Fruit fly (Drosophila melanogaster) whole organism, embryonic: ENCODE results near the gene Cpr67Fa1.
A peak's percentile ranks its signal among the peaks of the same experiment; 100 is the strongest.

Experiments used
- Ada2b ChIP-seq: fragments of 200-800 bp; sonication (Bioruptor generic); IDR thresholded peaks from 2 replicates; pipeline ENCODE4 v1.3.6; 2022; ENCODE audit warnings: missing biosample characterization, missing genetic modification characterization
- Aef1 ChIP-seq: fragments of 200-800 bp; sonication (Bioruptor generic); IDR thresholded peaks from 3 replicates; pipeline ENCODE4 v1.3.6; 2022; ENCODE audit warnings: missing biosample characterization, missing genetic modification characterization
- BtbVII ChIP-seq: fragments of 200-800 bp; sonication (Bioruptor generic); optimal IDR thresholded peaks from 3 replicates; lab custom pipeline; 2017; ENCODE audit warnings: missing biosample characterization, mild to moderate bottlenecking, missing genetic modification characterization
- CG10274 ChIP-seq: fragments of 200-800 bp; sonication (Bioruptor generic); optimal IDR thresholded peaks from 3 replicates; lab custom pipeline; 2017; ENCODE audit warnings: missing biosample characterization, mild to moderate bottlenecking, missing genetic modification characterization
- CG10462 ChIP-seq: fragments of 200-800 bp; sonication (Bioruptor generic); optimal IDR thresholded peaks from 2 replicates; lab custom pipeline; 2016; ENCODE audit warnings: missing biosample characterization, missing genetic modification characterization
- CG11504 ChIP-seq: fragments of 200-800 bp; sonication (Bioruptor generic); optimal IDR thresholded peaks from 3 replicates; lab custom pipeline; 2019; ENCODE audit warnings: missing biosample characterization, mild to moderate bottlenecking, missing genetic modification characterization, moderate library complexity
- CG12236 ChIP-seq: fragments of 200-800 bp; sonication (Bioruptor generic); optimal IDR thresholded peaks from 2 replicates; lab custom pipeline; 2016; ENCODE audit warnings: missing biosample characterization, missing genetic modification characterization
- CG13775 ChIP-seq: fragments of 200-800 bp; sonication (Bioruptor generic); optimal IDR thresholded peaks from 3 replicates; lab custom pipeline; 2017; ENCODE audit warnings: missing biosample characterization, mild to moderate bottlenecking, missing genetic modification characterization
- CG14441 ChIP-seq: fragments of 200-800 bp; sonication (Bioruptor generic); IDR thresholded peaks from 2 replicates; pipeline ENCODE4 v1.3.6; 2022; ENCODE audit warnings: missing biosample characterization, missing genetic modification characterization
- CG15514 ChIP-seq: fragments of 200-800 bp; sonication (Bioruptor generic); optimal IDR thresholded peaks from 3 replicates; lab custom pipeline; 2017; ENCODE audit warnings: missing biosample characterization, missing genetic modification characterization, mild to moderate bottlenecking, moderate library complexity, missing genetic modification reagents
- CG1647 ChIP-seq: fragments of 200-800 bp; sonication (Bioruptor generic); optimal IDR thresholded peaks from 3 replicates; lab custom pipeline; 2016; ENCODE audit warnings: missing biosample characterization, missing genetic modification characterization
- CG17612 ChIP-seq: fragments of 200-800 bp; sonication (Bioruptor generic); IDR thresholded peaks from 2 replicates; pipeline ENCODE4 v1.3.6; 2022; ENCODE audit warnings: missing biosample characterization, missing genetic modification characterization
- CG18764 ChIP-seq: fragments of 200-800 bp; sonication (Bioruptor generic); optimal IDR thresholded peaks from 3 replicates; lab custom pipeline; 2016; ENCODE audit warnings: missing biosample characterization, missing genetic modification characterization
- CG2678 ChIP-seq: fragments of 200-800 bp; sonication (Bioruptor generic); optimal IDR thresholded peaks from 3 replicates; lab custom pipeline; 2019; ENCODE audit warnings: missing biosample characterization, mild to moderate bottlenecking, missing genetic modification characterization, moderate library complexity
- CG2712 ChIP-seq: fragments of 200-800 bp; optimal IDR thresholded peaks from 3 replicates; lab custom pipeline; 2019; ENCODE audit warnings: missing biosample characterization, mild to moderate bottlenecking, missing genetic modification characterization, moderate library complexity
- CG3281 ChIP-seq: fragments of 200-800 bp; sonication (Bioruptor generic); optimal IDR thresholded peaks from 3 replicates; lab custom pipeline; 2017; ENCODE audit warnings: missing biosample characterization, mild to moderate bottlenecking, missing genetic modification characterization
- CG3726 ChIP-seq: fragments of 200-800 bp; sonication (Bioruptor generic); IDR thresholded peaks from 3 replicates; pipeline ENCODE4, ENCODE4 v1.3.6; 2022; ENCODE audit warnings: missing biosample characterization, missing genetic modification characterization
- CG3995 ChIP-seq: fragments of 200-800 bp; sonication (Bioruptor generic); optimal IDR thresholded peaks from 3 replicates; lab custom pipeline; 2016; ENCODE audit warnings: missing biosample characterization, missing genetic modification characterization
- CG6813 ChIP-seq: fragments of 200-800 bp; sonication (Bioruptor generic); optimal IDR thresholded peaks from 2 replicates; lab custom pipeline; 2017; ENCODE audit warnings: missing biosample characterization, missing genetic modification characterization, mild to moderate bottlenecking, moderate library complexity, missing genetic modification reagents
- CG7786 ChIP-seq: fragments of 200-800 bp; sonication (Bioruptor generic); optimal IDR thresholded peaks from 2 replicates; lab custom pipeline; 2016; ENCODE audit warnings: missing biosample characterization, missing genetic modification characterization
- CG7928 ChIP-seq: fragments of 200-800 bp; sonication (Bioruptor generic); optimal IDR thresholded peaks from 2 replicates; lab custom pipeline; 2017; ENCODE audit warnings: missing biosample characterization, mild to moderate bottlenecking, missing genetic modification characterization
- CoRest ChIP-seq: fragments of 200-800 bp; sonication (Bioruptor generic); optimal IDR thresholded peaks from 3 replicates; lab custom pipeline; 2018; ENCODE audit warnings: missing biosample characterization, mild to moderate bottlenecking, missing genetic modification characterization, moderate library complexity
- E2f2 ChIP-seq: fragments of 200-800 bp; sonication (Bioruptor generic); IDR thresholded peaks from 2 replicates; pipeline ENCODE4 v1.3.6; 2022; ENCODE audit warnings: missing biosample characterization, missing genetic modification characterization
- Hr51 ChIP-seq, 2 experiments: fragments of 200-800 bp; sonication (Bioruptor generic); optimal IDR thresholded peaks; 2 replicates in 1 of 2; 3 replicates in 1 of 2; lab custom pipeline; 2016 to 2018; ENCODE audit warnings: missing biosample characterization in 2 of 2, missing genetic modification characterization in 2 of 2, mild to moderate bottlenecking in 1 of 2, moderate library complexity in 1 of 2
- Lim3 ChIP-seq: fragments of 200-800 bp; sonication (Bioruptor generic); IDR thresholded peaks from 2 replicates; pipeline ENCODE4 v1.3.6; 2022; ENCODE audit warnings: missing biosample characterization, missing genetic modification characterization
- Med ChIP-seq: fragments of 200-800 bp; sonication (Bioruptor generic); peaks from one replicate; lab custom pipeline; 2016; ENCODE audit warnings: missing biosample characterization, missing genetic modification characterization, mild to moderate bottlenecking, inconsistent platforms, moderate library complexity
- Mrtf ChIP-seq: fragments of 200-800 bp; sonication (Bioruptor generic); IDR thresholded peaks from 3 replicates; pipeline ENCODE4 v1.3.6; 2022; ENCODE audit warnings: missing biosample characterization, missing genetic modification characterization
- Pdp1 ChIP-seq, 2 experiments: fragments of 200-800 bp; sonication (Bioruptor generic); optimal IDR thresholded peaks; 3 replicates each; lab custom pipeline; 2016; ENCODE audit warnings: missing biosample characterization in 2 of 2, missing genetic modification characterization in 2 of 2, mild to moderate bottlenecking in 1 of 2, moderate library complexity in 1 of 2
- Ravus ChIP-seq: fragments of 200-800 bp; sonication (Bioruptor generic); IDR thresholded peaks from 2 replicates; pipeline ENCODE4 v1.3.6; 2022; ENCODE audit warnings: missing biosample characterization, missing genetic modification characterization
- Sox102F ChIP-seq: fragments of 200-800 bp; sonication (Bioruptor generic); optimal IDR thresholded peaks from 2 replicates; lab custom pipeline; 2018; ENCODE audit warnings: missing biosample characterization, mild to moderate bottlenecking, missing genetic modification characterization, moderate library complexity
- ac ChIP-seq: fragments of 200-800 bp; sonication (Bioruptor generic); optimal IDR thresholded peaks from 3 replicates; lab custom pipeline; 2017; ENCODE audit warnings: missing biosample characterization, mild to moderate bottlenecking, missing genetic modification characterization
- chif ChIP-seq, 2 experiments: fragments of 200-800 bp; sonication (Bioruptor generic); optimal IDR thresholded peaks; 3 replicates each; lab custom pipeline; 2016; ENCODE audit warnings: missing biosample characterization in 2 of 2, missing genetic modification characterization in 2 of 2
- crol ChIP-seq: fragments of 200-800 bp; sonication (Bioruptor generic); IDR thresholded peaks from 2 replicates; pipeline ENCODE4 v1.3.6; 2022; ENCODE audit warnings: missing biosample characterization, missing genetic modification characterization
- ems ChIP-seq: fragments of 200-800 bp; sonication (Bioruptor generic); optimal IDR thresholded peaks from 3 replicates; lab custom pipeline; 2016; ENCODE audit warnings: missing biosample characterization, missing genetic modification characterization
- en ChIP-seq: fragments of 200-800 bp; sonication (Bioruptor generic); optimal IDR thresholded peaks from 2 replicates; lab custom pipeline; 2016; ENCODE audit warnings: missing biosample characterization, missing genetic modification characterization
- exex ChIP-seq: fragments of 200-800 bp; sonication (Bioruptor generic); optimal IDR thresholded peaks from 4 replicates; lab custom pipeline; 2018; ENCODE audit warnings: missing biosample characterization, mild to moderate bottlenecking, missing genetic modification characterization, moderate library complexity
- fd96Cb ChIP-seq: fragments of 200-800 bp; sonication (Bioruptor generic); optimal IDR thresholded peaks from 2 replicates; lab custom pipeline; 2018; ENCODE audit warnings: missing biosample characterization, mild to moderate bottlenecking, missing genetic modification characterization, moderate library complexity
- grn ChIP-seq: fragments of 200-800 bp; sonication (Bioruptor generic); optimal IDR thresholded peaks from 3 replicates; lab custom pipeline; 2017; ENCODE audit warnings: missing biosample characterization, missing genetic modification characterization
- luna ChIP-seq: fragments of 200-800 bp; sonication (Bioruptor generic); optimal IDR thresholded peaks from 2 replicates; lab custom pipeline; 2016; ENCODE audit warnings: missing biosample characterization, missing genetic modification characterization
- otp ChIP-seq: fragments of 200-800 bp; sonication (Bioruptor generic); IDR thresholded peaks from 3 replicates; pipeline ENCODE4, ENCODE4 v1.3.6; 2022; ENCODE audit warnings: missing biosample characterization, missing genetic modification characterization
- pho ChIP-seq: fragments of 200-800 bp; sonication (Bioruptor generic); optimal IDR thresholded peaks from 2 replicates; lab custom pipeline; 2016; ENCODE audit warnings: missing biosample characterization, missing genetic modification characterization
- phol ChIP-seq: fragments of 200-800 bp; sonication (Bioruptor generic); optimal IDR thresholded peaks from 3 replicates; lab custom pipeline; 2018; ENCODE audit warnings: missing biosample characterization, mild to moderate bottlenecking, missing genetic modification characterization, moderate library complexity
- pzg ChIP-seq: fragments of 200-800 bp; sonication (Bioruptor generic); optimal IDR thresholded peaks from 3 replicates; lab custom pipeline; 2018; ENCODE audit warnings: missing biosample characterization, mild to moderate bottlenecking, missing genetic modification characterization, moderate library complexity
- so ChIP-seq: fragments of 200-800 bp; sonication (Bioruptor generic); IDR thresholded peaks from 3 replicates; pipeline ENCODE4 v1.3.6; 2022; ENCODE audit warnings: missing biosample characterization, missing genetic modification characterization
- sug ChIP-seq: fragments of 200-800 bp; optimal IDR thresholded peaks from 2 replicates; lab custom pipeline; 2019; ENCODE audit warnings: missing biosample characterization, mild to moderate bottlenecking, missing genetic modification characterization, moderate library complexity
- tin ChIP-seq: fragments of 200-800 bp; sonication (Bioruptor generic); optimal IDR thresholded peaks from 3 replicates; lab custom pipeline; 2016; ENCODE audit warnings: missing biosample characterization, missing genetic modification characterization
- vfl ChIP-seq: fragments of 200-800 bp; sonication (Bioruptor generic); optimal IDR thresholded peaks from 2 replicates; lab custom pipeline; 2016; ENCODE audit warnings: missing biosample characterization, missing genetic modification characterization
- vvl ChIP-seq: fragments of 200-800 bp; sonication (Bioruptor generic); IDR thresholded peaks from 2 replicates; pipeline ENCODE4 v1.3.6; 2022; ENCODE audit warnings: missing biosample characterization, missing genetic modification characterization
- z ChIP-seq: fragments of 200-800 bp; sonication (Bioruptor generic); IDR thresholded peaks from 3 replicates; pipeline ENCODE4 v1.3.6; 2022; ENCODE audit warnings: missing biosample characterization, missing genetic modification characterization

Cpr67Fa1 gene

dm6 chr3L:10866633-10867379 is 23.0 kb upstream of the Cpr67Fa1 start (continued):
- TF ChIP-seq pho (GFP tag; lab: Kevin White, UChicago): peak; percentile 34
- TF ChIP-seq CG3726: no peak
- peak; percentile 12 for TF ChIP-seq CG3995 (GFP tag; lab: Kevin White, UChicago)
- TF ChIP-seq Mrtf: peak; percentile 38; the same call in 1 of the 3 replicates
- peak; percentile 79 for TF ChIP-seq Med (GFP tag; lab: Kevin White, UChicago)
- peak; percentile 19; the same call in 1 of the 3 replicates for TF ChIP-seq Aef1
- TF ChIP-seq CoRest (tag; lab: Kevin White, UChicago): peak; percentile 47
- peak; percentile 35 for TF ChIP-seq sug (tag; lab: Kevin White, UChicago)
- 0 out of 3 replicates have a peak, but pooled peaks have one; percentile 26 for TF ChIP-seq z (GFP tag; lab: Robert Waterston, UW)
- peak; percentile 46 for TF ChIP-seq CG7786 (GFP tag; lab: Kevin White, UChicago)
- no peak for TF ChIP-seq CG7928 (GFP tag; lab: Kevin White, UChicago)
- peak; percentile 59 for TF ChIP-seq grn (GFP tag; lab: Kevin White, UChicago)
- peak; percentile 34 for TF ChIP-seq en (GFP tag; lab: Kevin White, UChicago)
- TF ChIP-seq CG15514: peak; percentile 57
- TF ChIP-seq ems: no peak
- no peak for TF ChIP-seq CG18764 (GFP tag; lab: Kevin White, UChicago)
- no peak for TF ChIP-seq pzg
- no peak for TF ChIP-seq Lim3 (GFP tag; lab: Robert Waterston, UW)
- no peak for TF ChIP-seq tin (GFP tag; lab: Kevin White, UChicago)
- peak; percentile 34 for TF ChIP-seq vfl
- no peak for TF ChIP-seq otp (GFP tag; lab: Robert Waterston, UW)
- TF ChIP-seq CG2678 (tag; lab: Kevin White, UChicago): peak; percentile 61
- peak; percentile 60 for TF ChIP-seq luna (GFP tag; lab: Kevin White, UChicago)
- TF ChIP-seq Hr51 (GFP tag; optimal IDR thresholded peaks at IDR 0.05; lab: Kevin White, UChicago): peak in 1 of 2 experiments; percentile 51
- peak; percentile 36 for TF ChIP-seq CG1647 (GFP tag; lab: Kevin White, UChicago)
- TF ChIP-seq crol (GFP tag; lab: Robert Waterston, UW): peak; percentile 82
- peak; percentile 12 for TF ChIP-seq BtbVII (GFP tag; lab: Kevin White, UChicago)
- TF ChIP-seq CG14441 (GFP tag; lab: Robert Waterston, UW): peak; percentile 49
- TF ChIP-seq vvl (GFP tag; lab: Robert Waterston, UW): 0 out of 2 replicates have a peak, but pooled peaks have one; percentile 12
- TF ChIP-seq Pdp1 (GFP tag; optimal IDR thresholded peaks at IDR 0.05; lab: Kevin White, UChicago): peak; percentile 30 to 34
- TF ChIP-seq CG13775 (GFP tag; lab: Kevin White, UChicago): peak; percentile 27
- peak; percentile 67 for TF ChIP-seq exex
- TF ChIP-seq phol: peak; percentile 2
- peak in 1 of 2 experiments; percentile 39 for TF ChIP-seq chif (GFP tag; optimal IDR thresholded peaks at IDR 0.05; lab: Kevin White, UChicago)
- no peak for TF ChIP-seq so (GFP tag; lab: Robert Waterston, UW)
- no peak for TF ChIP-seq CG2712
- peak; percentile 71 for TF ChIP-seq CG3281 (GFP tag; lab: Kevin White, UChicago)
- TF ChIP-seq E2f2 (GFP tag; lab: Robert Waterston, UW): 0 out of 2 replicates have a peak, but pooled peaks have one; percentile 19
- peak; percentile 41 for TF ChIP-seq CG11504 (tag; lab: Kevin White, UChicago)
- TF ChIP-seq Sox102F: peak; percentile 7
- TF ChIP-seq Ada2b (GFP tag; lab: Robert Waterston, UW): peak; percentile 41
- no peak for TF ChIP-seq Ravus (GFP tag; lab: Robert Waterston, UW)
- peak; percentile 2 for TF ChIP-seq CG6813 (GFP tag; lab: Kevin White, UChicago)
- no peak for TF ChIP-seq CG17612
- TF ChIP-seq CG10274 (GFP tag; lab: Kevin White, UChicago): peak; percentile 32
- TF ChIP-seq CG12236 (GFP tag; lab: Kevin White, UChicago): no peak
- TF ChIP-seq CG10462 (GFP tag; lab: Kevin White, UChicago): no peak
- no peak for TF ChIP-seq ac (GFP tag; lab: Kevin White, UChicago)
- no peak for TF ChIP-seq fd96Cb (tag; lab: Kevin White, UChicago)
